Worm (Caenorhabditis elegans) whole organism, young adult: ENCODE results near the gene srsx-10.

ENCODE experiments used
- K12H6.12 ChIP-seq: fragments of 200-800 bp; sonication (Bioruptor generic); optimal IDR thresholded peaks from 2 replicates; lab custom pipeline; 2018; ENCODE audit warnings: mild to moderate bottlenecking, missing genetic modification characterization, missing compliant biosample characterization
- atf-7 ChIP-seq: sonication (generic microtip); optimal IDR thresholded peaks from 2 replicates; lab custom pipeline; 2017; ENCODE audit warnings: mild to moderate bottlenecking, missing genetic modification characterization, missing compliant biosample characterization
- ceh-40 ChIP-seq: fragments of 200-800 bp; sonication (Bioruptor generic); IDR thresholded peaks from 2 replicates; pipeline ENCODE4 v1.3.6; 2022; ENCODE audit warnings: missing genetic modification characterization, missing compliant biosample characterization
- ceh-79 ChIP-seq: sonication (generic microtip); optimal IDR thresholded peaks from 2 replicates; lab custom pipeline; 2017; ENCODE audit warnings: mild to moderate bottlenecking, missing genetic modification characterization, missing compliant biosample characterization
- lsy-27 ChIP-seq: sonication (generic microtip); optimal IDR thresholded peaks from 2 replicates; lab custom pipeline; 2017; ENCODE audit warnings: missing genetic modification characterization, mild to moderate bottlenecking, missing compliant biosample characterization, antibody characterized with exemption, missing genotype, borderline replicate concordance; ENCODE audit not compliant: insufficient read depth
- pha-4 ChIP-seq: fragments of 150-350 bp; sonication (generic microtip); optimal IDR thresholded peaks from 2 replicates; lab custom pipeline; 2014; ENCODE audit warnings: missing biosample characterization, missing genetic modification reagents, missing genetic modification characterization
- snpc-1.1 ChIP-seq: sonication (generic microtip); optimal IDR thresholded peaks from 2 replicates; lab custom pipeline; 2017; ENCODE audit warnings: missing genetic modification characterization, mild to moderate bottlenecking, missing compliant biosample characterization, antibody characterized with exemption, moderate library complexity, missing genotype, missing genetic modification reagents; ENCODE audit not compliant: insufficient read depth

- TF ChIP-seq snpc-1.1 (tag; lab: Kevin White, UChicago), result no peak
- no peak for TF ChIP-seq pha-4 (tag; lab: Kevin White, UChicago)
- TF ChIP-seq ceh-40, result no peak
- no peak for TF ChIP-seq K12H6.12 (tag; lab: Kevin White, UChicago)
- TF ChIP-seq atf-7 (tag; lab: Kevin White, UChicago), result no peak
- no peak for TF ChIP-seq lsy-27
- TF ChIP-seq ceh-79 (tag; lab: Kevin White, UChicago), result no peak
These were observed 26.8 kb upstream of the srsx-10 start, which contains the start of gene srr-8 for ce11 chrV:5001386-5001785.
